Worm (Caenorhabditis elegans): Measurements from ENCODE around the gene F45G2.7.

- TF ChIP-seq unc-130 (GFP tag; optimal IDR thresholded peaks at IDR 0.05) (no peak), hmg-1.2 (GFP tag; IDR thresholded peaks at IDR 0.05) (no peak), chd-7 (tag; optimal IDR thresholded peaks at IDR 0.05) (no peak), dpl-1 (GFP tag; optimal IDR thresholded peaks at IDR 0.05) (no peak), F10E7.11 (tag; optimal IDR thresholded peaks at IDR 0.05) (no peak), cebp-1 (GFP tag; IDR thresholded peaks at IDR 0.05) (no peak), cebp-1 (tag; optimal IDR thresholded peaks at IDR 0.05) (no peak), unc-62 (GFP tag; optimal IDR thresholded peaks at IDR 0.05) (no peak)
Observed at ce11 chrIII:13435570-13435969, 1.3 kb upstream of the F45G2.7 start, which contains the start of gene F45G2.8.

Data from whole organism, young adult.